Worm (Caenorhabditis elegans): ENCODE data around the gene F35F10.7.

F35F10.7 gene

DNA sequence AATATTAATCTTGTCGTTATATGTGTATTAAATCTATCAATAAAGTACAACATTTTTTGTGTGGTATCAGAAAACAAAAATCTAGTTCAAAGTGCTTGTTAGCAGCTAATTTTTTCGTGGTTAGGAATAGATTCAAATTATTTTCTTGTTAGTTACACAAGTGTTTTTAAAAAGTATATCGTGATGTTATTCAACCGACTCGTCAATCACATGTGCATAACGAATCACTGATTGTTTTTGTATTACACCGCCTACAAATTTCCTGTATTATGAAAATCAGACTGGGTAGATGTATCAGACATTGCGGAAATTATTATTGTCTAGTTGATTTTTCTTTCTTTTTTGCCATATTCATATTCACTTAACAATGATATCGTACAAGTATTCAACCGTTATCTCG lies 4.3 kb downstream of the F35F10.7 start, which contains the start of gene str-64:
Gene str-64 (plus strand): TSS at position 301 of the 400 bp plus-strand sequence.
- no peak for TF ChIP-seq pqm-1 (tag; optimal IDR thresholded peaks at IDR 0.05)
- no peak for TF ChIP-seq ama-1 (optimal IDR thresholded peaks at IDR 0.05)
- no peak for TF ChIP-seq pha-4 (tag; optimal IDR thresholded peaks at IDR 0.05)
- TF ChIP-seq ceh-9 (tag; optimal IDR thresholded peaks at IDR 0.05), result no peak
- TF ChIP-seq egl-27 (tag; optimal IDR thresholded peaks at IDR 0.05), result no peak
- no peak for TF ChIP-seq nhr-28 (tag; optimal IDR thresholded peaks at IDR 0.05)
- no peak for TF ChIP-seq nfya-1 (tag; optimal IDR thresholded peaks at IDR 0.05; ENCODE audit: insufficient read depth)
- TF ChIP-seq sea-2 (GFP tag; optimal IDR thresholded peaks at IDR 0.05), result no peak
- TF ChIP-seq ceh-16 (tag; optimal IDR thresholded peaks at IDR 0.05), result no peak
- TF ChIP-seq nhr-12 (tag; optimal IDR thresholded peaks at IDR 0.05), result no peak
- TF ChIP-seq unc-62 (GFP tag; optimal IDR thresholded peaks at IDR 0.05), result no peak
- TF ChIP-seq fos-1 (tag; optimal IDR thresholded peaks at IDR 0.05), result no peak
- no peak for TF ChIP-seq ceh-28 (tag; optimal IDR thresholded peaks at IDR 0.05)
- TF ChIP-seq nhr-77 (tag; optimal IDR thresholded peaks at IDR 0.05), result no peak
- TF ChIP-seq ceh-82 (tag; optimal IDR thresholded peaks at IDR 0.05), result no peak
- TF ChIP-seq ztf-4 (tag; optimal IDR thresholded peaks at IDR 0.05), result no peak
- no peak for TF ChIP-seq tbx-2 (tag; optimal IDR thresholded peaks at IDR 0.05)
- no peak for TF ChIP-seq ZK546.5 (tag; optimal IDR thresholded peaks at IDR 0.05)
- TF ChIP-seq mdl-1 (tag; optimal IDR thresholded peaks at IDR 0.05), result no peak
- TF ChIP-seq nhr-23 (tag; optimal IDR thresholded peaks at IDR 0.05), result no peak

DNA sequence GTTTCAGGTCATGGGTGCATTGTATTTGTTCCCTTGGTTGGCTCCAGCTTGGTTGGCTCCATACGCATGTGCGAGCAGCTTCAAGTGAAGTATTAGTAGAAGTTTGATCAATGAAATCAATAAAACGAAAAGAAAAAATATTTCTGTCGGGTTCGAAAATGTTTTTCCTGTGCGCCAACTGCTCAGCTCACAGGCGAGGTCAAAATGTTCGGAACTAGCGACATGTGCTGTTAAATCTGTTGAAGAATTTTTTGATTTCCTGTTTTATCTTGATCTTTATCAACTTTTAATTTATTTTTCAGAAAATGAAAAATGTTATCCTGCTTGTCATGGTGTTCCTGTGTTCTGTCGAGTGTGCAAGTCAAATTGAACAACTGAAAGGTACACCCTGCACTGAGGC lies 5.7 kb downstream of the F35F10.7 start, which contains the start of gene T28A11.25:
Gene T28A11.25 (plus strand): TSS at position 301 of the 400 bp plus-strand sequence.
- TF ChIP-seq mdl-1 (tag; optimal IDR thresholded peaks at IDR 0.05) (no peak), R02D3.7 (tag; optimal IDR thresholded peaks at IDR 0.05) (no peak), ceh-82 (tag; optimal IDR thresholded peaks at IDR 0.05) (no peak), sea-2 (GFP tag; optimal IDR thresholded peaks at IDR 0.05) (no peak), lin-15B (tag; optimal IDR thresholded peaks at IDR 0.05) (no peak), ceh-28 (tag; optimal IDR thresholded peaks at IDR 0.05) (no peak), nhr-77 (tag; optimal IDR thresholded peaks at IDR 0.05) (no peak), ceh-16 (tag; optimal IDR thresholded peaks at IDR 0.05) (no peak), unc-39 (tag; optimal IDR thresholded peaks at IDR 0.05) (no peak), nhr-28 (tag; optimal IDR thresholded peaks at IDR 0.05) (no peak), nhr-23 (tag; optimal IDR thresholded peaks at IDR 0.05) (no peak), unc-62 (GFP tag; optimal IDR thresholded peaks at IDR 0.05) (no peak), mml-1 (tag; optimal IDR thresholded peaks at IDR 0.05) (no peak), fkh-2 (tag; optimal IDR thresholded peaks at IDR 0.05) (no peak), zag-1 (tag; optimal IDR thresholded peaks at IDR 0.05) (no peak), skn-1 (tag; optimal IDR thresholded peaks at IDR 0.05) (no peak), fos-1 (tag; optimal IDR thresholded peaks at IDR 0.05) (no peak)

DNA sequence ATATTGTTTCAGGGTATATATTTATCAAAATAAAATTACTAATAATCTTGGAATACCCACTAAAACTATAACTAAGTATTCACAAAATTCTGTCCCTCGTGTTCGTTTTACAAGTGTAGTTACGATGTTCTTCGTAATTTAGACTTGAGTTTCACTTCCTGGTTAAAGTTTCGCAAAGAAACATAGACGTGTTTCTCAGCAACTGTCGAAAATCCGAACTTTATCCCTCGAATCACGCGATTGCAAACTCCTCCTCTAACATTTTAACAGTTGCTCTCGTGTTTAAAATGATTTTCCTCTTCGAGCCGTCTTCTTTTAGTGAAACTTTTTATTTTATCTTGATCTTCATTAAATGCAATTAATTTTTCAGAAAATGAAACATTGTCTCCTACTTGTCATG lies 7.2 kb downstream of the F35F10.7 start, which contains the start of gene T28A11.2:
Gene T28A11.2 (plus strand): TSS at position 371 of the 400 bp plus-strand sequence.
- TF ChIP-seq ama-1 (optimal IDR thresholded peaks at IDR 0.05) (no peak), snpc-4 (tag; optimal IDR thresholded peaks at IDR 0.05) (no peak), nhr-25 (tag; optimal IDR thresholded peaks at IDR 0.05) (no peak)

DNA sequence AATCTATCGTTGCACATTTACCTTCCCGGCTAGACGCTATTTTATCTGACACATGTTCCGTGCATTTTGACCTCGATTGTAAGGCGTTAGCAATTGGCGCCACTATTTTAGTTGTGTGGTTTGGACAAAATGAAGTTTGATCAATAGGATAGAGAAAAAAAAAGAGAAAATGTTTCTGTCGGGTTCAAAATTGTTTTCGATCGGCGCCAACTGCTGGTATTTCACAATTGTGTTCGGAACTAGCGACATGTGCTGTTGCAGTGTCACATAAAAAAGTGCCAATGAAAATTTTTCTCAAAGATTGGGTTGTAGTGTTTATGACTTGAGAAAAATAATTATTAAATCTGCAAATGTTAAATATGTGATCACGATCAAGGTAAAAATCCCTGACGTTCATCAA lies 8.1 kb downstream of the F35F10.7 start:
- TF ChIP-seq nhr-67 (tag; optimal IDR thresholded peaks at IDR 0.05) (no peak), pqm-1 (tag; optimal IDR thresholded peaks at IDR 0.05) (no peak), egl-5 (tag; optimal IDR thresholded peaks at IDR 0.05) (peak; percentile 26)

DNA sequence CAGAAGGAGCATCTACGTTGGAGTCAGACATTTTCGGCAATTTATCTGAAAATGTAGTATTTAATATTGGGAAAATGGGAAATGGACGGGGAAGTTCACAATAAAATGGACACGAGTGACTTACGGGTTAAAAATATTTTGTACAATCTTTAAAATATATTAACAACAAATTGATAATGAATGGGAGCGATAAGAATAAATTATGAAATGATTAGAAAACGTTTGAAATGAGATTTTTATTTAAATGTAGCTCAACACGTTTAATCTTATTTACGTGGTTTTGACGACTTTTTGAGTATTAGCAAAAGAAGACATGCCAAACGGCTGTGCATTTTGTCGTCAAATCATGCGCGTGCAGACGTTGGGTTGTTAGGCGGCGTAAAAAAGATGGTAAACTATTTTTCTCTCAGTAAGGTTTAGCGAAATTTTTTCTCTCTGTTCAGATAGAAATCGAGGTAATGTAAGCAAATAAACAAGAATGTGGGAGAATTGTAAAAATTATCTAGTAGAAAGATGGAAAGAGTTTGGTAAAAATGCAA lies 9.1 kb downstream of the F35F10.7 start, which contains the start of gene fbxa-64:
Gene fbxa-64 (minus strand): TSS at position 51 of the 539 bp plus-strand sequence.
- no peak for TF ChIP-seq ceh-16 (tag; optimal IDR thresholded peaks at IDR 0.05)
- TF ChIP-seq nhr-43 (tag; optimal IDR thresholded peaks at IDR 0.05; ENCODE audit: poor library complexity, severe bottlenecking), result no peak
- no peak for TF ChIP-seq nhr-11 (tag; optimal IDR thresholded peaks at IDR 0.05)
- TF ChIP-seq hmg-11 (tag; optimal IDR thresholded peaks at IDR 0.05), result peak; percentile 29
- TF ChIP-seq sea-2 (GFP tag; optimal IDR thresholded peaks at IDR 0.05), result no peak
- TF ChIP-seq lsy-12 (tag; optimal IDR thresholded peaks at IDR 0.05), result no peak
